Worm (Caenorhabditis elegans) whole organism, late embryonic: ENCODE measurements around the gene Y60A3A.25.

Experiments used
- ceh-14 ChIP-seq: sonication (generic microtip); optimal IDR thresholded peaks from 2 replicates; lab custom pipeline; 2016; ENCODE audit warnings: missing genotype, missing genetic modification characterization, missing compliant biosample characterization
- dve-1 ChIP-seq: sonication (generic microtip); optimal IDR thresholded peaks from 2 replicates; lab custom pipeline; 2017; ENCODE audit warnings: antibody characterized with exemption, mild to moderate bottlenecking, missing genetic modification characterization, missing compliant biosample characterization
- lin-11 ChIP-seq: fragments of 200-800 bp; sonication (Bioruptor generic); optimal IDR thresholded peaks from 2 replicates; lab custom pipeline; 2018; ENCODE audit warnings: mild to moderate bottlenecking, missing genetic modification characterization, missing compliant biosample characterization
- pqm-1 ChIP-seq: sonication (generic microtip); optimal IDR thresholded peaks from 2 replicates; lab custom pipeline; 2016; ENCODE audit warnings: missing genetic modification characterization, missing compliant biosample characterization
- rnt-1 ChIP-seq: sonication (generic microtip); optimal IDR thresholded peaks from 2 replicates; lab custom pipeline; 2016; ENCODE audit warnings: missing genetic modification characterization, missing compliant biosample characterization
- tbx-2 ChIP-seq: sonication (generic microtip); optimal IDR thresholded peaks from 2 replicates; lab custom pipeline; 2016; ENCODE audit warnings: missing genetic modification characterization, missing compliant biosample characterization

DNA sequence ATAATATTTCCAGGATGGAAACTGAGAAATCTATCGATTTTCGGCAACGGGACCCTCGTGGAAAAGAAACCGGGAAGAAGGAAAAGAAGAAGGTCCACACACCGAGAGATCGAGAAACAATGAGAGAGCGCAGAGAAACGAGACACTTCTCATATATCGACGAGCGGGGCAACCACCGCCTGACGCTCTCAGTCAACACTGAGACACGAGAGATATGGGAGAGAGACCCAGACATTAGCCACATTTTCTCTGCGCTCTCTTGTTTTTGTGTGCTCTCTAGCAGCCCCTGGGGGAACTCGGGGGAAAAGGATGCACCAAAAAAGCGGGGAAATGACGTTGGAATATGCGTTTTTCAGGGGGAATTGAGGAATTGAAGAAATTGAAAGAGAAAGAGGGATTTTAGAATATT lies 11.7 kb upstream of the Y60A3A.25 start:
- TF ChIP-seq ceh-14 (tag; lab: Kevin White, UChicago), result peak; percentile 33
- TF ChIP-seq dve-1 (tag; lab: Kevin White, UChicago), result no peak
- TF ChIP-seq pqm-1, result no peak
- peak; percentile 67 for TF ChIP-seq tbx-2 (tag; lab: Kevin White, UChicago)
- TF ChIP-seq rnt-1 (tag; lab: Kevin White, UChicago), result no peak
- no peak for TF ChIP-seq lin-11 (tag; lab: Kevin White, UChicago)
